Fruit fly (Drosophila melanogaster) whole organism, embryonic: ENCODE data around the gene Rrp5.
A peak's percentile ranks its signal among the peaks of the same experiment; 100 is the strongest.

ENCODE experiments used
- CG10267 ChIP-seq: fragments of 200-800 bp; sonication (Bioruptor generic); optimal IDR thresholded peaks from 2 replicates; lab custom pipeline; 2018; ENCODE audit warnings: missing biosample characterization, mild to moderate bottlenecking, missing genetic modification characterization, moderate library complexity
- CG10321 ChIP-seq: fragments of 200-800 bp; sonication (Bioruptor generic); IDR thresholded peaks from 2 replicates; pipeline ENCODE4 v1.3.6; 2022; ENCODE audit warnings: missing biosample characterization, missing genetic modification characterization
- CG11723 ChIP-seq: fragments of 200-800 bp; sonication (Bioruptor generic); optimal IDR thresholded peaks from 2 replicates; lab custom pipeline; 2017; ENCODE audit warnings: missing biosample characterization, mild to moderate bottlenecking, missing genetic modification characterization
- CG12155 ChIP-seq: fragments of 200-800 bp; sonication (Bioruptor generic); optimal IDR thresholded peaks from 3 replicates; lab custom pipeline; 2016; ENCODE audit warnings: missing biosample characterization, missing genetic modification characterization
- CG15011 ChIP-seq: fragments of 200-800 bp; sonication (Bioruptor generic); optimal IDR thresholded peaks from 3 replicates; lab custom pipeline; 2018; ENCODE audit warnings: missing biosample characterization, mild to moderate bottlenecking, missing genetic modification characterization
- CG1647 ChIP-seq: fragments of 200-800 bp; sonication (Bioruptor generic); optimal IDR thresholded peaks from 3 replicates; lab custom pipeline; 2016; ENCODE audit warnings: missing biosample characterization, missing genetic modification characterization
- CG16815 ChIP-seq: fragments of 200-800 bp; sonication (Bioruptor generic); optimal IDR thresholded peaks from 3 replicates; lab custom pipeline; 2017; ENCODE audit warnings: missing biosample characterization, mild to moderate bottlenecking, missing genetic modification characterization
- CG17612 ChIP-seq: fragments of 200-800 bp; sonication (Bioruptor generic); IDR thresholded peaks from 2 replicates; pipeline ENCODE4 v1.3.6; 2022; ENCODE audit warnings: missing biosample characterization, missing genetic modification characterization
- CG18764 ChIP-seq: fragments of 200-800 bp; sonication (Bioruptor generic); optimal IDR thresholded peaks from 3 replicates; lab custom pipeline; 2016; ENCODE audit warnings: missing biosample characterization, missing genetic modification characterization
- CG32532 ChIP-seq: fragments of 200-800 bp; sonication (Bioruptor generic); IDR thresholded peaks from 2 replicates; pipeline ENCODE4 v1.3.6; 2022; ENCODE audit warnings: missing biosample characterization, missing genetic modification characterization
- CG32767 ChIP-seq: fragments of 200-800 bp; sonication (Bioruptor generic); IDR thresholded peaks from 2 replicates; pipeline ENCODE4 v1.3.6; 2022; ENCODE audit warnings: missing biosample characterization, missing genetic modification characterization
- CG33557 ChIP-seq: fragments of 200-800 bp; sonication (Bioruptor generic); optimal IDR thresholded peaks from 2 replicates; lab custom pipeline; 2019; ENCODE audit warnings: missing biosample characterization, mild to moderate bottlenecking, missing genetic modification characterization, moderate library complexity
- CG43689 ChIP-seq: fragments of 200-800 bp; sonication (Bioruptor generic); IDR thresholded peaks from 2 replicates; pipeline ENCODE4 v1.3.6; 2022; ENCODE audit warnings: missing biosample characterization, missing genetic modification characterization
- CG4707 ChIP-seq: fragments of 200-800 bp; sonication (Bioruptor generic); optimal IDR thresholded peaks from 2 replicates; lab custom pipeline; 2018; ENCODE audit warnings: missing biosample characterization, mild to moderate bottlenecking, missing genetic modification characterization, moderate library complexity
- CG6683 ChIP-seq: fragments of 200-800 bp; sonication (Bioruptor generic); optimal IDR thresholded peaks from 2 replicates; lab custom pipeline; 2017; ENCODE audit warnings: missing biosample characterization, mild to moderate bottlenecking, missing genetic modification characterization, missing genetic modification reagents
- CG7556 ChIP-seq: fragments of 200-800 bp; sonication (Bioruptor generic); optimal IDR thresholded peaks from 2 replicates; lab custom pipeline; 2017; ENCODE audit warnings: missing biosample characterization, mild to moderate bottlenecking, missing genetic modification characterization
- CG7745 ChIP-seq: fragments of 200-800 bp; sonication (Bioruptor generic); optimal IDR thresholded peaks from 2 replicates; lab custom pipeline; 2018; ENCODE audit warnings: missing biosample characterization, mild to moderate bottlenecking, missing genetic modification characterization, moderate library complexity
- CoRest ChIP-seq: fragments of 200-800 bp; sonication (Bioruptor generic); optimal IDR thresholded peaks from 3 replicates; lab custom pipeline; 2018; ENCODE audit warnings: missing biosample characterization, mild to moderate bottlenecking, missing genetic modification characterization, moderate library complexity
- Dref ChIP-seq: fragments of 200-800 bp; sonication (Bioruptor generic); IDR thresholded peaks from 2 replicates; pipeline ENCODE4 v1.3.6; 2022; ENCODE audit warnings: missing biosample characterization, missing genetic modification characterization
- Hand ChIP-seq: fragments of 200-800 bp; sonication (Bioruptor generic); optimal IDR thresholded peaks from 2 replicates; lab custom pipeline; 2017; ENCODE audit warnings: mild to moderate bottlenecking, missing biosample characterization, missing genetic modification reagents, missing genetic modification characterization
- Hmx ChIP-seq: fragments of 200-800 bp; sonication (Bioruptor generic); optimal IDR thresholded peaks from 2 replicates; lab custom pipeline; 2016; ENCODE audit warnings: missing biosample characterization, missing genetic modification characterization
- Hr3 ChIP-seq: fragments of 200-800 bp; sonication (Bioruptor generic); optimal IDR thresholded peaks from 3 replicates; lab custom pipeline; 2016; ENCODE audit warnings: missing biosample characterization, missing genetic modification characterization
- Max ChIP-seq: fragments of 200-800 bp; sonication (Bioruptor generic); optimal IDR thresholded peaks from 2 replicates; lab custom pipeline; 2016; ENCODE audit warnings: missing biosample characterization, mild to moderate bottlenecking, missing genetic modification characterization
- Mes4 ChIP-seq: fragments of 200-800 bp; sonication (Bioruptor generic); optimal IDR thresholded peaks from 2 replicates; lab custom pipeline; 2016; ENCODE audit warnings: missing biosample characterization, missing genetic modification characterization
- NC2α ChIP-seq: fragments of 200-800 bp; sonication (Bioruptor generic); optimal IDR thresholded peaks from 2 replicates; lab custom pipeline; 2016; ENCODE audit warnings: missing biosample characterization, missing genetic modification characterization
- Ptx1 ChIP-seq: fragments of 200-800 bp; sonication (Bioruptor generic); IDR thresholded peaks from 2 replicates; pipeline ENCODE4 v1.3.6; 2022; ENCODE audit warnings: missing biosample characterization, missing genetic modification characterization
- Rfx ChIP-seq: fragments of 200-800 bp; sonication (Bioruptor generic); IDR thresholded peaks from 2 replicates; pipeline ENCODE4 v1.3.6; 2022; ENCODE audit warnings: missing biosample characterization, missing genetic modification characterization
- Sox100B ChIP-seq: fragments of 200-800 bp; sonication (Bioruptor generic); optimal IDR thresholded peaks from 3 replicates; lab custom pipeline; 2018; ENCODE audit warnings: missing biosample characterization, mild to moderate bottlenecking, missing genetic modification characterization
- TFAM ChIP-seq: fragments of 200-800 bp; sonication (Bioruptor generic); optimal IDR thresholded peaks from 2 replicates; lab custom pipeline; 2017; ENCODE audit warnings: missing biosample characterization, missing genetic modification characterization, inconsistent platforms
- Trl ChIP-seq, 3 experiments: fragments of >200 bp in 2 of 3; fragments of 200-800 bp in 1 of 3; sonication (Bioruptor generic) in 1 of 3; optimal IDR thresholded peaks; 2 replicates in 1 of 3; 3 replicates in 2 of 3; lab custom pipeline; 2016 to 2017; ENCODE audit warnings: missing biosample characterization in 1 of 3, missing genetic modification characterization in 1 of 3
- ab ChIP-seq: fragments of 200-800 bp; sonication (Bioruptor generic); optimal IDR thresholded peaks from 2 replicates; lab custom pipeline; 2016; ENCODE audit warnings: missing biosample characterization, missing genetic modification characterization
- amos ChIP-seq: fragments of 200-800 bp; sonication (Bioruptor generic); IDR thresholded peaks from 2 replicates; pipeline ENCODE4 v1.3.6; 2022; ENCODE audit warnings: missing biosample characterization, missing genetic modification characterization; ENCODE audit not compliant: partially characterized antibody
- ato ChIP-seq: fragments of 200-800 bp; sonication (Bioruptor generic); IDR thresholded peaks from 2 replicates; pipeline ENCODE4 v1.3.6; 2022; ENCODE audit warnings: missing biosample characterization, missing genetic modification characterization; ENCODE audit not compliant: partially characterized antibody
- az2 ChIP-seq: fragments of 200-800 bp; sonication (Bioruptor generic); optimal IDR thresholded peaks from 3 replicates; lab custom pipeline; 2016; ENCODE audit warnings: missing biosample characterization, missing genetic modification characterization
- bbx ChIP-seq: fragments of 200-800 bp; sonication (Bioruptor generic); IDR thresholded peaks from 2 replicates; pipeline ENCODE4 v1.3.6; 2022; ENCODE audit warnings: missing biosample characterization, missing genetic modification characterization; ENCODE audit not compliant: partially characterized antibody
- btn ChIP-seq: fragments of 200-800 bp; sonication (Bioruptor generic); optimal IDR thresholded peaks from 2 replicates; lab custom pipeline; 2016; ENCODE audit warnings: missing biosample characterization, missing genetic modification characterization
- chif ChIP-seq, 2 experiments: fragments of 200-800 bp; sonication (Bioruptor generic); optimal IDR thresholded peaks; 3 replicates each; lab custom pipeline; 2016; ENCODE audit warnings: missing biosample characterization in 2 of 2, missing genetic modification characterization in 2 of 2
- corto ChIP-seq: fragments of 200-800 bp; sonication (Bioruptor generic); optimal IDR thresholded peaks from 2 replicates; lab custom pipeline; 2016; ENCODE audit warnings: missing biosample characterization, mild to moderate bottlenecking, missing genetic modification characterization, moderate library complexity
- dan ChIP-seq: fragments of 200-800 bp; sonication (Bioruptor generic); IDR thresholded peaks from 2 replicates; pipeline ENCODE4 v1.3.6; 2022; ENCODE audit warnings: missing biosample characterization, missing genetic modification characterization
- dm ChIP-seq: fragments of 200-800 bp; sonication (Bioruptor generic); optimal IDR thresholded peaks from 3 replicates; lab custom pipeline; 2016; ENCODE audit warnings: missing biosample characterization, missing genetic modification characterization
- gem ChIP-seq: fragments of 200-800 bp; sonication (Bioruptor generic); optimal IDR thresholded peaks from 2 replicates; lab custom pipeline; 2019; ENCODE audit warnings: missing biosample characterization, mild to moderate bottlenecking, missing genetic modification characterization, moderate library complexity
- lola ChIP-seq, 3 experiments: fragments of >200 bp in 2 of 3; fragments of 200-800 bp in 1 of 3; sonication (Bioruptor generic) in 1 of 3; optimal IDR thresholded peaks; 2 replicates each; lab custom pipeline; 2017 to 2019; ENCODE audit warnings: missing biosample characterization in 3 of 3, missing genetic modification characterization in 3 of 3, mild to moderate bottlenecking in 1 of 3, moderate library complexity in 1 of 3
- maf-S ChIP-seq: fragments of 200-800 bp; sonication (Bioruptor generic); optimal IDR thresholded peaks from 2 replicates; lab custom pipeline; 2016; ENCODE audit warnings: missing biosample characterization, missing genetic modification characterization
- nau ChIP-seq: fragments of 200-800 bp; sonication (Bioruptor generic); optimal IDR thresholded peaks from 3 replicates; lab custom pipeline; 2017; ENCODE audit warnings: missing biosample characterization, mild to moderate bottlenecking, missing genetic modification characterization, missing genetic modification reagents
- scrt ChIP-seq: fragments of 200-800 bp; sonication (Bioruptor generic); optimal IDR thresholded peaks from 2 replicates; lab custom pipeline; 2018; ENCODE audit warnings: missing biosample characterization, mild to moderate bottlenecking, missing genetic modification characterization, moderate library complexity
- sr ChIP-seq: fragments of 200-800 bp; sonication (Bioruptor generic); IDR thresholded peaks from 3 replicates; pipeline ENCODE4 v1.3.6; 2022; ENCODE audit warnings: missing biosample characterization, missing genetic modification characterization
- ssp ChIP-seq: fragments of 200-800 bp; sonication (Bioruptor generic); IDR thresholded peaks from 2 replicates; pipeline ENCODE4 v1.3.6; 2022; ENCODE audit warnings: missing biosample characterization, missing genetic modification characterization
- tio ChIP-seq: fragments of 200-800 bp; sonication (Bioruptor generic); optimal IDR thresholded peaks from 2 replicates; lab custom pipeline; 2017; ENCODE audit warnings: missing biosample characterization, missing genetic modification characterization, inconsistent platforms
- unc-4 ChIP-seq: fragments of 200-800 bp; sonication (Bioruptor generic); IDR thresholded peaks from 2 replicates; pipeline ENCODE4 v1.3.6; 2022; ENCODE audit warnings: missing biosample characterization, missing genetic modification characterization; ENCODE audit not compliant: partially characterized antibody

The Rrp5 gene

dm6 chr3R:24333182-24333808 is at the start of gene Rrp5, which contains the start of gene Dis3 (continued):
- TF ChIP-seq ssp (GFP tag; lab: Robert Waterston, UW) (peak; percentile 96), nau (no peak), Rfx (GFP tag; lab: Robert Waterston, UW) (peak; percentile 73), CG17612 (GFP tag; lab: Robert Waterston, UW) (no peak), Hand (GFP tag; lab: Kevin White, UChicago) (no peak), CG7745 (no peak), CG32532 (peak; percentile 65), scrt (GFP tag; lab: Kevin White, UChicago) (no peak), btn (GFP tag; lab: Kevin White, UChicago) (no peak), unc-4 (GFP tag; lab: Robert Waterston, UW) (peak; percentile 39; the same call in 1 of the 2 replicates), gem (tag; lab: Kevin White, UChicago) (no peak), CG4707 (no peak), Ptx1 (GFP tag; lab: Robert Waterston, UW) (peak; percentile 45; the same call in 1 of the 2 replicates), Hmx (no peak), NC2α (no peak), CG15011 (GFP tag; lab: Kevin White, UChicago) (no peak), CG6683 (GFP tag; lab: Kevin White, UChicago) (no peak), Hr3 (peak; percentile 15), ato (peak; percentile 7; the same call in 1 of the 2 replicates), CG33557 (GFP tag; lab: Kevin White, UChicago) (no peak), dan (GFP tag; lab: Robert Waterston, UW) (no peak), CG43689 (GFP tag; lab: Robert Waterston, UW) (no peak), lola (GFP tag; optimal IDR thresholded peaks at IDR 0.05; lab: Kevin White, UChicago) (no peak), tio (GFP tag; lab: Kevin White, UChicago) (no peak), CG12155 (peak; percentile 22), CG11723 (GFP tag; lab: Kevin White, UChicago) (no peak), CG10321 (GFP tag; lab: Robert Waterston, UW) (no peak), corto (GFP tag; lab: Kevin White, UChicago) (no peak), Dref (GFP tag; lab: Robert Waterston, UW) (peak; percentile 58), sr (GFP tag; lab: Robert Waterston, UW) (no peak), ab (GFP tag; lab: Kevin White, UChicago) (no peak), CG10267 (tag; lab: Kevin White, UChicago) (no peak), Max (GFP tag; lab: Kevin White, UChicago) (peak; percentile 95), chif (GFP tag; optimal IDR thresholded peaks at IDR 0.05; lab: Kevin White, UChicago) (peak in 1 of 2 experiments; percentile 24), CG18764 (GFP tag; lab: Kevin White, UChicago) (no peak), Mes4 (GFP tag; lab: Kevin White, UChicago) (no peak), CG7556 (GFP tag; lab: Kevin White, UChicago) (no peak), amos (peak; percentile 58), CoRest (tag; lab: Kevin White, UChicago) (no peak), CG16815 (no peak), Trl (optimal IDR thresholded peaks at IDR 0.05; lab: Kevin White, UChicago) (no peak), Trl (GFP tag; optimal IDR thresholded peaks at IDR 0.05; lab: Kevin White, UChicago) (no peak), Sox100B (GFP tag; lab: Kevin White, UChicago) (no peak), TFAM (no peak), bbx (GFP tag; lab: Robert Waterston, UW) (peak; percentile 58; the same call in 1 of the 2 replicates), az2 (GFP tag; lab: Kevin White, UChicago) (no peak), CG1647 (GFP tag; lab: Kevin White, UChicago) (no peak), maf-S (GFP tag; lab: Kevin White, UChicago) (peak; percentile 41), dm (GFP tag; lab: Kevin White, UChicago) (peak; percentile 100), CG32767 (peak; percentile 31; the same call in 1 of the 2 replicates)
